Fruit fly (Drosophila melanogaster) whole organism, prepupa: ENCODE measurements around the gene CG7149.

Source experiments
- CG10631 ChIP-seq: fragments of 200-800 bp; sonication (Bioruptor generic); optimal IDR thresholded peaks from 2 replicates; lab custom pipeline; 2016; ENCODE audit warnings: missing biosample characterization, missing genetic modification characterization
- Eip78C ChIP-seq: fragments of 200-800 bp; sonication (Bioruptor generic); peaks from one replicate; lab custom pipeline; 2016; ENCODE audit warnings: missing biosample characterization, missing genetic modification characterization
- Met ChIP-seq: fragments of 200-800 bp; sonication (Bioruptor generic); optimal IDR thresholded peaks from 3 replicates; lab custom pipeline; 2016; ENCODE audit warnings: missing biosample characterization, missing genetic modification characterization
- acj6 ChIP-seq: fragments of 200-800 bp; sonication (Bioruptor generic); optimal IDR thresholded peaks from 3 replicates; lab custom pipeline; 2016; ENCODE audit warnings: missing biosample characterization, missing genetic modification characterization

DNA sequence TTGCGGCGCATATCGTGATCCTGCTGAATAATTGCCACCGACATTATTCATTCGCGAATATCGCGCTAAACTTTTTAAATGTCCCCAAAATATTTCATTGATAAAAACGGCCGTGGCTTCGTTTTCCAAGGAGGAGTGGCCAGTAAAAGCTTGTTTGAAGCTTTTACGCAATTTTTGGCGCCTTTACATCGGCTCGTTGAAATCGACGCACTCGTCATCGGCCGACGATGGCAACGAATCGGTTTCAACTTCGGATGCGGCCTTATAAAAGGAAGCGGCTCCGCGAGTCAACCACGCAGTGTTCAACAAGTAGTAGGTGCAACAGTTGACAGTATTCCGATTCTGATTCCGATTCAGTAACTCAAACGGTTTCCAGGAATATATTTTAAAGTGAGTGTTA, 23.0 kb downstream of the CG7149 start, which contains the start of gene CG7191:
- TF ChIP-seq Eip78C (no peak), acj6 (GFP tag; lab: Kevin White, UChicago) (no peak), CG10631 (GFP tag; lab: Kevin White, UChicago) (no peak), Met (GFP tag; lab: Kevin White, UChicago) (no peak)
